Worm (Caenorhabditis elegans): Measurements from ENCODE around the gene F35G2.1.

The F35G2.1 gene

DNA sequence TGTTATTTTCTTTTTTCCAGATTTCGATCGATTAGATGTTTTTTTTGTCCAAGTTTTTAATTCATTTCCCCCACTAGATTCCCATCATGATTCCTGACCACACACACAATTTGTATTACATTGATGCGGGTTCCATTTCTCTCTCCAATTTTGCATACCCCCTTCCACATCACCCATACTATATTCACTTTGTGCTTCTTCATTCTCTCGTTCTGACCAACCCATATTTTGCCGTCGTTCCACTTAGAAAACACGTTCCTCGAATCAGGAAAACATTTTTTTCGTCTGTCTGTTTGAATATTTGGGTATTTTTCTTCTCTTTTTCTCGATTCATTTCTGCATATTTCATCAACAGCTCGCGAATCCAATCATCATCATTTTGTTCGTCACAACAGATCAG, 4.4 kb downstream of the F35G2.1 start:
- no peak for TF ChIP-seq klf-2 (GFP tag; conservative IDR thresholded peaks at IDR 0.05)
- TF ChIP-seq ref-1 (GFP tag; conservative IDR thresholded peaks at IDR 0.05) = no peak
- TF ChIP-seq tab-1 (GFP tag; IDR thresholded peaks at IDR 0.05) = no peak
- TF ChIP-seq ztf-29 (GFP tag; IDR thresholded peaks at IDR 0.05) = no peak
- TF ChIP-seq T22C8.4 (GFP tag; IDR thresholded peaks at IDR 0.05) = no peak
- no peak for TF ChIP-seq cog-1 (tag; optimal IDR thresholded peaks at IDR 0.05)
- TF ChIP-seq med-1 (GFP tag; optimal IDR thresholded peaks at IDR 0.05; ENCODE audit: insufficient read depth) = no peak
- TF ChIP-seq ztf-23 (GFP tag; IDR thresholded peaks at IDR 0.05) = no peak
- TF ChIP-seq flt-1 (GFP tag; IDR thresholded peaks at IDR 0.05) = no peak

DNA sequence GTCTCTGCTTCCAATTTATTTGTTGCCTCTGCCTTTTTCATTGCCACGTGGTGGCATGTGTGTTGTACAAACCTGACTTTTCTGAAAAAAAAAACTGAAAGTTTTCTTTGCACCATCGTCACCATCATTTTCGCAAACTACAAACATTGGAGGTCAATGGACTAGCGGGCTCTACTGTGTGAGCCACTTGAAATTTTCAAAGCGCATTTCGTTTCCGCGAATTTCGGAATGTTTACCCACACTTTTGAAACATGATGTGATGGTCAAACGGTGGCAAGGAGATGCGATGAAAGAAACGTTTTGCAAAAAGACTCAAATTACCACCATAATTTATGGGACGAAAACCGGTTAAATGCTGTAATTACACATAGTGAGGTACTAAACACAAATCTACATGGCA, 4.8 kb downstream of the F35G2.1 start:
- no peak for TF ChIP-seq ztf-29 (GFP tag; IDR thresholded peaks at IDR 0.05)
- TF ChIP-seq cog-1 (tag; optimal IDR thresholded peaks at IDR 0.05) = no peak
- TF ChIP-seq T22C8.4 (GFP tag; IDR thresholded peaks at IDR 0.05) = no peak
- TF ChIP-seq flt-1 (GFP tag; IDR thresholded peaks at IDR 0.05) = no peak

DNA sequence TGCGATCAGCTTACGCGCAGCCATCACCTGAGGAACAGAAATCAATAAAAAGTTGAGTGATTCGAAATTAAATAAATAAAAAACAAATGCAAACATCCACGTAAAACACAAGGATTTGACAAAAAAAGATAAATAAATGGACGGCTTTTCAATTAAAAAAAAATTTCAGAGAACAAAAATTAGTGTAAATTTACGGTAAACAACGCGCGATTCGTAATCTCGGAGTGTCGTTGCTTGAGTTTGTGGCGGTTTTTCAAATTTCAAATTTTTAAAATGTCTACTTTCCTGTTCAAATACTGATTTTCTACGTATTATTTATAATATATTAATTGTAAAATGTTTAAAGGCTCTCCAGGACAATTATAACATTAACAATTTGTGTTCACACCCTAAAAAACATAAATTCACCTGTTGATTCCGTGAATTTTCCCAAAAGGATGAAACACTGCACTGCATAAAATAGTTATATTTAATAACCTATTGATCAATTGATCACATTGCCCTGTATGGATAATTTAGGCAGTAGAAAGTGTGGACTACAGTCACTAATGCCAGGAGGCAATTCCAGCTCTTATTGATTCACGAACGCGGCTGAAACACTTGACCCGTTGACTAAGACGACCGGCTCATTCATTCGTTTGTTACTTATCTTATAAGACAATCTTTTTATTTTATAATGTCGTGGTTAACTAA, 6.1 kb downstream of the F35G2.1 start, which contains the start of the genes marb-1 and F35G2.3:
Gene marb-1, minus strand, starts transcription at position 27 of the 693 bp plus-strand sequence.
Gene F35G2.3, plus strand, starts transcription at position 643 of the 693 bp plus-strand sequence.
- no peak for TF ChIP-seq klf-2 (GFP tag; conservative IDR thresholded peaks at IDR 0.05)
- no peak for TF ChIP-seq ref-1 (GFP tag; conservative IDR thresholded peaks at IDR 0.05)
- no peak for TF ChIP-seq cog-1 (tag; optimal IDR thresholded peaks at IDR 0.05)
- TF ChIP-seq med-1 (GFP tag; optimal IDR thresholded peaks at IDR 0.05; ENCODE audit: insufficient read depth) = no peak
- TF ChIP-seq ztf-23 (GFP tag; IDR thresholded peaks at IDR 0.05) = no peak
- no peak for TF ChIP-seq flt-1 (GFP tag; IDR thresholded peaks at IDR 0.05)
- no peak for TF ChIP-seq tab-1 (GFP tag; IDR thresholded peaks at IDR 0.05)
- no peak for TF ChIP-seq T22C8.4 (GFP tag; IDR thresholded peaks at IDR 0.05)
- no peak for TF ChIP-seq ztf-29 (GFP tag; IDR thresholded peaks at IDR 0.05)

DNA sequence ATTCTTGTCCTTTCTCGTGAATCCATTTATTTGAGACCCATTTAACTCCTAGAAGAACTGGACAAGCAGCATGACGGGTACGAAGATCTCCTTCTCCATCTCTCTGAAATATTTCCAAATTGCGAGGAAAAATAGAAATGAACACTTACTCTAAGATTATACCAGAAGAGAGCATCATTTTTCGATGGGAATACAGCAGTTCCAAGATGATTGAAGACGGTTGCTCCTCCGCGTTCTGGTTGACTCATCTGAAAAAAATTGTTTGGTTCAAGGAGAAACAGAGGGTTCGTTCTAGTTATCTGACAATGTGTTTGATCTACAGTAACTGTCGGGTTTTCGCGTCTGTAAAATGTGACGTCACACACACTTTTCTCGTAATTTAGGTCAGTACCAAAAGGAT, 8.2 kb downstream of the F35G2.1 start:
- no peak for TF ChIP-seq ztf-29 (GFP tag; IDR thresholded peaks at IDR 0.05)
- no peak for TF ChIP-seq flt-1 (GFP tag; IDR thresholded peaks at IDR 0.05)
- TF ChIP-seq tab-1 (GFP tag; IDR thresholded peaks at IDR 0.05) = no peak
- TF ChIP-seq med-1 (GFP tag; optimal IDR thresholded peaks at IDR 0.05; ENCODE audit: insufficient read depth) = no peak
- no peak for TF ChIP-seq klf-2 (GFP tag; conservative IDR thresholded peaks at IDR 0.05)
- no peak for TF ChIP-seq cog-1 (tag; optimal IDR thresholded peaks at IDR 0.05)
- TF ChIP-seq ref-1 (GFP tag; conservative IDR thresholded peaks at IDR 0.05) = no peak
- no peak for TF ChIP-seq T22C8.4 (GFP tag; IDR thresholded peaks at IDR 0.05)
- no peak for TF ChIP-seq ztf-23 (GFP tag; IDR thresholded peaks at IDR 0.05)

DNA sequence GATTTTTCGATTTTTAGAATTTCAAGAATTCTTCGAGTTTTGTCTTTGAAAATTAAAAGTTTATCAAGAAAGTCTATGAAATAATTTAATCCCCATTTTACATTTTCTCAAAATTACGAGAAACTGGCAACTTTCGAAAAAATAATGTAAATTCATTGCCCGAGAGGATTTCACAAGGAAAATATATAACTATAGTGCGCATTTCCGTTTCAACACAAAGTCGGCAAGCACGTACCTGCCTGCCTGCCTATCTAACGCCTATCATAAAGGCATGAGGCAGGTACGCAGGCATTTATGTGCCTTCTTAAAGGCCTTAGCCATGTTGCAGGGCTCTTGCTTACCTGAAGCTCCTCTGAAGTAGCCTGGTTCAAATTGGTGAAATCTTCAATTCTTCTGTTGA, 9.8 kb downstream of the F35G2.1 start:
- TF ChIP-seq cog-1 (tag; optimal IDR thresholded peaks at IDR 0.05) = no peak
- TF ChIP-seq ztf-23 (GFP tag; IDR thresholded peaks at IDR 0.05) = no peak
- no peak for TF ChIP-seq ztf-29 (GFP tag; IDR thresholded peaks at IDR 0.05)
- no peak for TF ChIP-seq med-1 (GFP tag; optimal IDR thresholded peaks at IDR 0.05; ENCODE audit: insufficient read depth)
- TF ChIP-seq T22C8.4 (GFP tag; IDR thresholded peaks at IDR 0.05) = no peak
- no peak for TF ChIP-seq ref-1 (GFP tag; conservative IDR thresholded peaks at IDR 0.05)
- TF ChIP-seq flt-1 (GFP tag; IDR thresholded peaks at IDR 0.05) = no peak

DNA sequence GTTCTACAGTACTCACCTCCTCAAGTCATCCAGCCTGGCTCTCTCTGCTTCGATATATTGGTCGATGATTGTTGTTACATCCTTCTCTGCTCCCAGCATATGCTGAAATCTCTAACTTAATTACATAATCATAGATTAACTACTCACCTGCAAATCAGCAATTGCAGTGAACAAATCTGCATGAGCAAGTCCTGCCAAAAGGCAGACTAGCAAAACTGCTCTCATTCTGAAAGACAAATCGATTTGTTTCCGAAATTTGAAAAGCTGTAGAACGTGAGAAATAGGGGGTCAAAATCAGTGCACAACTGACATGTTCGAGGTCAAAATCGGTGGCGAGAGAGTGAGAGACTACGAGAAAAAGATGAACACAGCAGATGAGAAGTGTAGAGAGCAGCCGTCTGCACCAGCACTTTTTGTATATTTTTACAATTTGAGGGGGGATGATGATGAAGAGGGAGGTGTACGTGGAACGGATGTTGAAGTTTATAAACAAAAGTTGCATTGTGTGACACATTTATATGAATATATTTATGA, 12.8 kb downstream of the F35G2.1 start, which contains the start of gene phy-2:
Gene phy-2, minus strand, starts transcription at position 226 of the 534 bp plus-strand sequence.
- TF ChIP-seq flt-1 (GFP tag; IDR thresholded peaks at IDR 0.05) (no peak), med-1 (GFP tag; optimal IDR thresholded peaks at IDR 0.05; ENCODE audit: insufficient read depth) (no peak), tab-1 (GFP tag; IDR thresholded peaks at IDR 0.05) (no peak), klf-2 (GFP tag; conservative IDR thresholded peaks at IDR 0.05) (no peak), T22C8.4 (GFP tag; IDR thresholded peaks at IDR 0.05) (no peak), ref-1 (GFP tag; conservative IDR thresholded peaks at IDR 0.05) (no peak), ztf-23 (GFP tag; IDR thresholded peaks at IDR 0.05) (no peak), ztf-29 (GFP tag; IDR thresholded peaks at IDR 0.05) (no peak), cog-1 (tag; optimal IDR thresholded peaks at IDR 0.05) (no peak)

DNA sequence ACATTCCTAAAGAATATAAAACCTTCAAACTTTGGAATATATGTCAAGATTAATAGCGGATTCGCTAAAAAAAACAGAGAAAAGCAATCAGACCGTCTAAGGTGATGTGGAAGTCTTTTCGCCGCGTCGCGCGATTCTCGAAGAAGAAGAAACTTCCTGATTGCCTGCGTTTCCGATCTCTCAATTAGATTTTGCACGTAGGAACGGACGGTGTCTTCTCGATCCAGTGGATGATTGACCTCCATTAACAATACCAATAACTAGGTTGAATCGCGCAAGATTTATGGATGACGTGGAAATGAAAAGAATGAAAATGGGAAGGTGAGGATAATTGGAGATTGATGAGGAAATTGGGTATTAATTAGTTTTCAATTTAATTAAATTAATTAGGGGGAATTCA, 14.1 kb downstream of the F35G2.1 start:
- TF ChIP-seq T22C8.4 (GFP tag; IDR thresholded peaks at IDR 0.05) (no peak), cog-1 (tag; optimal IDR thresholded peaks at IDR 0.05) (no peak), ztf-23 (GFP tag; IDR thresholded peaks at IDR 0.05) (no peak), ref-1 (GFP tag; conservative IDR thresholded peaks at IDR 0.05) (no peak), med-1 (GFP tag; optimal IDR thresholded peaks at IDR 0.05; ENCODE audit: insufficient read depth) (no peak), flt-1 (GFP tag; IDR thresholded peaks at IDR 0.05) (no peak), ztf-29 (GFP tag; IDR thresholded peaks at IDR 0.05) (no peak), klf-2 (GFP tag; conservative IDR thresholded peaks at IDR 0.05) (no peak), tab-1 (GFP tag; IDR thresholded peaks at IDR 0.05) (no peak)

DNA sequence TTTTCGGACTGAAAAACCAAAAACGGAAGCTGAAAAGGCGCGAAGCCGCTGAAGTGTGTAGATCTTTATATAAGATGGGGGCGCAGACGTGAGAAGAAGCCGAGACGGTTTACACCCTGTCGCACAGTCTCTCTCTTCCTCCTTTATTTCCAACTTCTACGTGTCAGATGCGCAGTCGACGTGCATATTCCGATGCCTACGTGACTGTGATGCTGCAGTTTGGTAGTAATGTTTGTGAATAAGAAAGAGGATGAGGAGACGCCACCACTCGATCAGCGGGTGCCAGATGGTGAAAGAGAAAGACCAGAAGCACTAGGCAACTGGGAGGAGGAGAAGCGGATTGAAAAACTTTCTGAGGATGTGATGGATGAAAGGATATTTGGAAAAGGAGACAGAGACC, 15.2 kb downstream of the F35G2.1 start:
- TF ChIP-seq cog-1 (tag; optimal IDR thresholded peaks at IDR 0.05) (no peak), ref-1 (GFP tag; conservative IDR thresholded peaks at IDR 0.05) (no peak), tab-1 (GFP tag; IDR thresholded peaks at IDR 0.05) (no peak), ztf-29 (GFP tag; IDR thresholded peaks at IDR 0.05) (no peak), flt-1 (GFP tag; IDR thresholded peaks at IDR 0.05) (no peak), T22C8.4 (GFP tag; IDR thresholded peaks at IDR 0.05) (no peak), klf-2 (GFP tag; conservative IDR thresholded peaks at IDR 0.05) (no peak), ztf-23 (GFP tag; IDR thresholded peaks at IDR 0.05) (no peak), med-1 (GFP tag; optimal IDR thresholded peaks at IDR 0.05; ENCODE audit: insufficient read depth) (no peak)

DNA sequence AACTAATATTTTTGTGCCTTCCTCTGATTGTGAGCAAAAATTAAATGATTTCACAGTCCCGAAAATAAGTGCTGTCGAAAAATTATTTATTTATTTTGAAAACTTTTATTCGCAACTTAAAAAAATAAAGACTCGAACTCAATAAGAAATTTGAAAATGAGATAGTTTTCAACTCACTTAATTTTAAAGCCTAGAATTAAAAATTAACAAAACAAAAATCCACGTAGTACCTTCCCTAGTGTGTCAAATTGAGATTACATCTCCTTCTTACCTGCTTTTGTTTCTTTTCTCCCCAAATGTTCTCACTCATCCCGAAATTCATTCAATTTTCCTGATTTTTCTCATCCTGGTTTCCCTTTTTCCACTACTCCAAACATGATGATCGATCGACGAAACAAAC, 16.3 kb downstream of the F35G2.1 start, which contains the start of gene F35G2.5:
Gene F35G2.5, plus strand, starts transcription at position 301 of the 400 bp plus-strand sequence.
- TF ChIP-seq ztf-29 (GFP tag; IDR thresholded peaks at IDR 0.05) = no peak
- no peak for TF ChIP-seq tab-1 (GFP tag; IDR thresholded peaks at IDR 0.05)
- TF ChIP-seq flt-1 (GFP tag; IDR thresholded peaks at IDR 0.05) = no peak
- no peak for TF ChIP-seq cog-1 (tag; optimal IDR thresholded peaks at IDR 0.05)
- no peak for TF ChIP-seq ztf-23 (GFP tag; IDR thresholded peaks at IDR 0.05)
- no peak for TF ChIP-seq ref-1 (GFP tag; conservative IDR thresholded peaks at IDR 0.05)
- no peak for TF ChIP-seq med-1 (GFP tag; optimal IDR thresholded peaks at IDR 0.05; ENCODE audit: insufficient read depth)
- TF ChIP-seq T22C8.4 (GFP tag; IDR thresholded peaks at IDR 0.05) = no peak
- no peak for TF ChIP-seq klf-2 (GFP tag; conservative IDR thresholded peaks at IDR 0.05)

All from whole organism, midembryonic.